Fruit fly (Drosophila melanogaster): Measurements from ENCODE around the gene Gr66a.

Gene Gr66a

dm6 chr3L:8346100-8346980, 39.6 kb upstream of the Gr66a start, which contains the start of the genes CG7182 and GAPcenA (continued):
- TF ChIP-seq B-H2 (GFP tag; optimal IDR thresholded peaks at IDR 0.05) (peak; percentile 83), dysf (GFP tag; IDR thresholded peaks at IDR 0.05) (no peak), vnd (GFP tag; IDR thresholded peaks at IDR 0.05; ENCODE audit: partially characterized antibody) (no peak; the same call in none of the 3 replicates), ATbp (GFP tag; optimal IDR thresholded peaks at IDR 0.05) (peak; percentile 16), CG33213 (GFP tag; optimal IDR thresholded peaks at IDR 0.05) (peak; percentile 35), Elba2 (GFP tag; optimal IDR thresholded peaks at IDR 0.05) (peak; percentile 60), CG7839 (tag; optimal IDR thresholded peaks at IDR 0.05) (peak; percentile 74), CG31388 (GFP tag; optimal IDR thresholded peaks at IDR 0.05) (peak; percentile 24), Sry-β (GFP tag; optimal IDR thresholded peaks at IDR 0.05) (no peak), CG17328 (GFP tag; IDR thresholded peaks at IDR 0.05) (no peak), HmgD (GFP tag; optimal IDR thresholded peaks at IDR 0.05) (no peak), CG17359 (tag; optimal IDR thresholded peaks at IDR 0.05) (peak; percentile 69), slbo (GFP tag; IDR thresholded peaks at IDR 0.05) (peak; percentile 70), ssp (GFP tag; IDR thresholded peaks at IDR 0.05) (0 out of 2 replicates have a peak, but pooled peaks have one; percentile 31), eyg (GFP tag; optimal IDR thresholded peaks at IDR 0.05) (no peak), bab2 (GFP tag; optimal IDR thresholded peaks at IDR 0.05) (peak; percentile 7), CG13624 (GFP tag; optimal IDR thresholded peaks at IDR 0.05) (peak; percentile 19), Usf (GFP tag; optimal IDR thresholded peaks at IDR 0.05) (peak; percentile 27), CG4854 (GFP tag; optimal IDR thresholded peaks at IDR 0.05) (no peak), CG15269 (tag; optimal IDR thresholded peaks at IDR 0.05) (peak; percentile 76), CG34422 (GFP tag; IDR thresholded peaks at IDR 0.05) (peak; percentile 80; the same call in 1 of the 3 replicates), CG10431 (GFP tag; optimal IDR thresholded peaks at IDR 0.05) (peak; percentile 45), Myb (GFP tag; optimal IDR thresholded peaks at IDR 0.05) (peak; percentile 22), CG6654 (GFP tag; optimal IDR thresholded peaks at IDR 0.05) (peak; percentile 22), CG9797 (GFP tag; optimal IDR thresholded peaks at IDR 0.05) (peak; percentile 21), CG11456 (GFP tag; IDR thresholded peaks at IDR 0.05) (no peak), CG8089 (GFP tag; optimal IDR thresholded peaks at IDR 0.05) (no peak), CG43689 (GFP tag; IDR thresholded peaks at IDR 0.05) (no peak), Oaz (GFP tag; IDR thresholded peaks at IDR 0.05) (no peak), CG4282 (GFP tag; optimal IDR thresholded peaks at IDR 0.05) (peak; percentile 3), CG2120 (GFP tag; optimal IDR thresholded peaks at IDR 0.05) (peak; percentile 70), CG7271 (tag; optimal IDR thresholded peaks at IDR 0.05) (peak; percentile 39), YL-1 (GFP tag; optimal IDR thresholded peaks at IDR 0.05) (peak; percentile 76), CG8765 (GFP tag; IDR thresholded peaks at IDR 0.05) (no peak), CG4424 (GFP tag; optimal IDR thresholded peaks at IDR 0.05) (peak; percentile 69), Awh (GFP tag; IDR thresholded peaks at IDR 0.05) (no peak), nerfin-2 (GFP tag; IDR thresholded peaks at IDR 0.05; ENCODE audit: partially characterized antibody) (peak; percentile 61; the same call in 1 of the 2 replicates), Jarid2 (GFP tag; optimal IDR thresholded peaks at IDR 0.05) (no peak), CG3065 (GFP tag; optimal IDR thresholded peaks at IDR 0.05) (no peak), gcm (GFP tag; optimal IDR thresholded peaks at IDR 0.05) (no peak), gro (GFP tag; optimal IDR thresholded peaks at IDR 0.05) (no peak), HLH3B (GFP tag; IDR thresholded peaks at IDR 0.05) (peak; percentile 54; the same call in 1 of the 2 replicates), Dfd (GFP tag; optimal IDR thresholded peaks at IDR 0.05) (no peak), Ada2b (GFP tag; IDR thresholded peaks at IDR 0.05) (0 out of 2 replicates have a peak, but pooled peaks have one; percentile 5), lab (GFP tag; optimal IDR thresholded peaks at IDR 0.05) (peak; percentile 83), Camta (GFP tag; optimal IDR thresholded peaks at IDR 0.05) (peak; percentile 26), gsb (GFP tag; IDR thresholded peaks at IDR 0.05) (no peak), CG12391 (tag; optimal IDR thresholded peaks at IDR 0.05) (peak; percentile 81), sd (tag; optimal IDR thresholded peaks at IDR 0.05) (peak; percentile 33)
